Fruit fly (Drosophila melanogaster) whole organism, embryonic: ENCODE measurements around the gene IscU.

ENCODE experiments used
- Abd-B ChIP-seq: fragments of 200-800 bp; sonication (Bioruptor generic); optimal IDR thresholded peaks from 2 replicates; lab custom pipeline; 2018; ENCODE audit warnings: missing biosample characterization, mild to moderate bottlenecking, missing genetic modification characterization, moderate library complexity
- Ada2b ChIP-seq: fragments of 200-800 bp; sonication (Bioruptor generic); IDR thresholded peaks from 2 replicates; pipeline ENCODE4 v1.3.6; 2022; ENCODE audit warnings: missing biosample characterization, missing genetic modification characterization
- CG12299 ChIP-seq: fragments of 200-800 bp; sonication (Bioruptor generic); optimal IDR thresholded peaks from 2 replicates; lab custom pipeline; 2018; ENCODE audit warnings: missing biosample characterization, mild to moderate bottlenecking, missing genetic modification characterization
- CG12391 ChIP-seq: fragments of 200-800 bp; sonication (Bioruptor generic); optimal IDR thresholded peaks from 3 replicates; lab custom pipeline; 2018; ENCODE audit warnings: missing biosample characterization, mild to moderate bottlenecking, missing genetic modification characterization, moderate library complexity
- CG13123 ChIP-seq: fragments of 200-800 bp; sonication (Bioruptor generic); optimal IDR thresholded peaks from 2 replicates; lab custom pipeline; 2016; ENCODE audit warnings: missing biosample characterization, missing genetic modification characterization
- CG13775 ChIP-seq: fragments of 200-800 bp; sonication (Bioruptor generic); optimal IDR thresholded peaks from 3 replicates; lab custom pipeline; 2017; ENCODE audit warnings: missing biosample characterization, mild to moderate bottlenecking, missing genetic modification characterization
- CG15073 ChIP-seq: fragments of 200-800 bp; sonication (Bioruptor generic); optimal IDR thresholded peaks from 2 replicates; lab custom pipeline; 2016; ENCODE audit warnings: missing biosample characterization, missing genetic modification characterization
- CG17612 ChIP-seq: fragments of 200-800 bp; sonication (Bioruptor generic); IDR thresholded peaks from 2 replicates; pipeline ENCODE4 v1.3.6; 2022; ENCODE audit warnings: missing biosample characterization, missing genetic modification characterization
- CG1832 ChIP-seq: fragments of 200-800 bp; sonication (Bioruptor generic); optimal IDR thresholded peaks from 2 replicates; lab custom pipeline; 2017; ENCODE audit warnings: missing biosample characterization, mild to moderate bottlenecking, missing genetic modification characterization, inconsistent platforms
- CG18599 ChIP-seq: fragments of 200-800 bp; sonication (Bioruptor generic); optimal IDR thresholded peaks from 3 replicates; lab custom pipeline; 2017; ENCODE audit warnings: missing biosample characterization, missing genetic modification characterization, mild to moderate bottlenecking, moderate library complexity, missing genetic modification reagents
- CG2120 ChIP-seq: fragments of 200-800 bp; sonication (Bioruptor generic); optimal IDR thresholded peaks from 3 replicates; lab custom pipeline; 2016; ENCODE audit warnings: missing biosample characterization, missing genetic modification characterization
- CG30403 ChIP-seq: fragments of 200-800 bp; sonication (Bioruptor generic); optimal IDR thresholded peaks from 3 replicates; lab custom pipeline; 2016; ENCODE audit warnings: missing biosample characterization, missing genetic modification characterization
- CG34422 ChIP-seq: fragments of 200-800 bp; sonication (Bioruptor generic); IDR thresholded peaks from 3 replicates; pipeline ENCODE4 v1.3.6; 2022; ENCODE audit warnings: missing biosample characterization, missing genetic modification characterization
- CG3995 ChIP-seq: fragments of 200-800 bp; sonication (Bioruptor generic); optimal IDR thresholded peaks from 3 replicates; lab custom pipeline; 2016; ENCODE audit warnings: missing biosample characterization, missing genetic modification characterization
- CG4820 ChIP-seq: fragments of 200-800 bp; sonication (Bioruptor generic); optimal IDR thresholded peaks from 3 replicates; lab custom pipeline; 2016; ENCODE audit warnings: missing biosample characterization, missing genetic modification characterization
- CG5180 ChIP-seq: fragments of 200-800 bp; sonication (Bioruptor generic); optimal IDR thresholded peaks from 3 replicates; lab custom pipeline; 2017; ENCODE audit warnings: missing biosample characterization, missing genetic modification characterization, mild to moderate bottlenecking, moderate library complexity, missing genetic modification reagents
- CG6654 ChIP-seq: fragments of 200-800 bp; sonication (Bioruptor generic); optimal IDR thresholded peaks from 2 replicates; lab custom pipeline; 2017; ENCODE audit warnings: missing biosample characterization, mild to moderate bottlenecking, missing genetic modification characterization
- CG7357 ChIP-seq: fragments of 200-800 bp; sonication (Bioruptor generic); IDR thresholded peaks from 3 replicates; pipeline ENCODE4 v1.3.6; 2022; ENCODE audit warnings: missing biosample characterization, missing genetic modification characterization
- CG7372 ChIP-seq: fragments of 200-800 bp; sonication (Bioruptor generic); IDR thresholded peaks from 2 replicates; pipeline ENCODE4 v1.3.6; 2022; ENCODE audit warnings: missing biosample characterization, missing genetic modification characterization
- CG7987 ChIP-seq: fragments of 200-800 bp; sonication (Bioruptor generic); optimal IDR thresholded peaks from 2 replicates; lab custom pipeline; 2018; ENCODE audit warnings: missing biosample characterization, mild to moderate bottlenecking, missing genetic modification characterization, moderate library complexity
- CG8089 ChIP-seq: fragments of 200-800 bp; sonication (Bioruptor generic); optimal IDR thresholded peaks from 3 replicates; lab custom pipeline; 2016; ENCODE audit warnings: missing biosample characterization, missing genetic modification characterization
- CHES-1-like ChIP-seq: fragments of 200-800 bp; sonication (Bioruptor generic); optimal IDR thresholded peaks from 2 replicates; lab custom pipeline; 2016; ENCODE audit warnings: missing biosample characterization, missing genetic modification characterization
- D19A ChIP-seq: fragments of 200-800 bp; optimal IDR thresholded peaks from 3 replicates; lab custom pipeline; 2019; ENCODE audit warnings: missing biosample characterization, mild to moderate bottlenecking, missing genetic modification characterization, moderate library complexity
- E2f1 ChIP-seq: fragments of 200-800 bp; sonication (Bioruptor generic); IDR thresholded peaks from 2 replicates; pipeline ENCODE4 v1.3.6; 2022; ENCODE audit warnings: missing biosample characterization, missing genetic modification characterization
- Eip74EF ChIP-seq, 2 experiments: fragments of 200-800 bp in 1 of 2; fragments of >200 bp in 1 of 2; sonication (Bioruptor generic) in 1 of 2; optimal IDR thresholded peaks; 2 replicates each; lab custom pipeline; 2017 to 2019; ENCODE audit warnings: missing biosample characterization in 2 of 2, missing genetic modification characterization in 2 of 2, mild to moderate bottlenecking in 1 of 2, moderate library complexity in 1 of 2
- Ets97D ChIP-seq: fragments of 200-800 bp; sonication (Bioruptor generic); optimal IDR thresholded peaks from 3 replicates; lab custom pipeline; 2016; ENCODE audit warnings: missing biosample characterization, missing genetic modification characterization
- HHEX ChIP-seq: fragments of 200-800 bp; sonication (Bioruptor generic); optimal IDR thresholded peaks from 3 replicates; lab custom pipeline; 2017; ENCODE audit warnings: missing biosample characterization, mild to moderate bottlenecking, missing genetic modification characterization, missing genetic modification reagents
- HLHmδ ChIP-seq: fragments of 200-800 bp; sonication (Bioruptor generic); optimal IDR thresholded peaks from 2 replicates; lab custom pipeline; 2018; ENCODE audit warnings: missing biosample characterization, mild to moderate bottlenecking, missing genetic modification characterization, moderate library complexity
- Hand ChIP-seq: fragments of 200-800 bp; sonication (Bioruptor generic); optimal IDR thresholded peaks from 2 replicates; lab custom pipeline; 2017; ENCODE audit warnings: mild to moderate bottlenecking, missing biosample characterization, missing genetic modification reagents, missing genetic modification characterization
- MBD-R2 ChIP-seq: fragments of 200-800 bp; sonication (Bioruptor generic); IDR thresholded peaks from 2 replicates; pipeline ENCODE4 v1.3.6; 2022; ENCODE audit warnings: missing biosample characterization, missing genetic modification characterization
- MTF-1 ChIP-seq: fragments of 200-800 bp; sonication (Bioruptor generic); optimal IDR thresholded peaks from 2 replicates; lab custom pipeline; 2018; ENCODE audit warnings: missing biosample characterization, mild to moderate bottlenecking, missing genetic modification characterization, borderline replicate concordance
- Mes4 ChIP-seq: fragments of 200-800 bp; sonication (Bioruptor generic); optimal IDR thresholded peaks from 2 replicates; lab custom pipeline; 2016; ENCODE audit warnings: missing biosample characterization, missing genetic modification characterization
- Oaz ChIP-seq: fragments of 200-800 bp; sonication (Bioruptor generic); IDR thresholded peaks from 2 replicates; pipeline ENCODE4 v1.3.6; 2022; ENCODE audit warnings: missing biosample characterization, missing genetic modification characterization
- Poxn ChIP-seq: fragments of 200-800 bp; sonication (Bioruptor generic); IDR thresholded peaks from 2 replicates; pipeline ENCODE4 v1.3.6; 2022; ENCODE audit warnings: missing biosample characterization, missing genetic modification characterization
- Scr ChIP-seq: fragments of 200-800 bp; sonication (Bioruptor generic); IDR thresholded peaks from 2 replicates; pipeline ENCODE4 v1.3.6; 2022; ENCODE audit warnings: missing biosample characterization, missing genetic modification characterization; ENCODE audit not compliant: partially characterized antibody
- bowl ChIP-seq: fragments of 200-800 bp; sonication (Bioruptor generic); IDR thresholded peaks from 2 replicates; pipeline ENCODE4 v1.3.6; 2022; ENCODE audit warnings: missing biosample characterization, missing genetic modification characterization
- cato ChIP-seq: fragments of 200-800 bp; sonication (Bioruptor generic); optimal IDR thresholded peaks from 2 replicates; lab custom pipeline; 2016; ENCODE audit warnings: missing biosample characterization, missing genetic modification characterization, borderline replicate concordance
- crc ChIP-seq: fragments of 200-800 bp; sonication (Bioruptor generic); optimal IDR thresholded peaks from 2 replicates; lab custom pipeline; 2016; ENCODE audit warnings: missing biosample characterization, missing genetic modification characterization
- dimm ChIP-seq: fragments of 200-800 bp; sonication (Bioruptor generic); IDR thresholded peaks from 2 replicates; pipeline ENCODE4 v1.3.6; 2022; ENCODE audit warnings: missing biosample characterization, missing genetic modification characterization
- ems ChIP-seq: fragments of 200-800 bp; sonication (Bioruptor generic); optimal IDR thresholded peaks from 3 replicates; lab custom pipeline; 2016; ENCODE audit warnings: missing biosample characterization, missing genetic modification characterization
- eyg ChIP-seq: fragments of 200-800 bp; sonication (Bioruptor generic); optimal IDR thresholded peaks from 3 replicates; lab custom pipeline; 2016; ENCODE audit warnings: missing biosample characterization, missing genetic modification characterization
- gce ChIP-seq: fragments of 200-800 bp; sonication (Bioruptor generic); IDR thresholded peaks from 3 replicates; pipeline ENCODE4 v1.3.6; 2022; ENCODE audit warnings: missing biosample characterization, missing genetic modification characterization
- gem ChIP-seq: fragments of 200-800 bp; sonication (Bioruptor generic); optimal IDR thresholded peaks from 2 replicates; lab custom pipeline; 2019; ENCODE audit warnings: missing biosample characterization, mild to moderate bottlenecking, missing genetic modification characterization, moderate library complexity
- inv ChIP-seq: fragments of 200-800 bp; sonication (Bioruptor generic); IDR thresholded peaks from 2 replicates; pipeline ENCODE4 v1.3.6; 2022; ENCODE audit warnings: missing biosample characterization, missing genetic modification characterization; ENCODE audit not compliant: partially characterized antibody
- ken ChIP-seq: fragments of 200-800 bp; sonication (Bioruptor generic); IDR thresholded peaks from 3 replicates; pipeline ENCODE4 v1.3.6; 2022; ENCODE audit warnings: missing biosample characterization, missing genetic modification characterization
- lbe ChIP-seq: fragments of 200-800 bp; sonication (Bioruptor generic); optimal IDR thresholded peaks from 2 replicates; lab custom pipeline; 2016; ENCODE audit warnings: missing biosample characterization, mild to moderate bottlenecking, missing genetic modification characterization
- sd ChIP-seq: fragments of 200-800 bp; sonication (Bioruptor generic); optimal IDR thresholded peaks from 3 replicates; lab custom pipeline; 2018; ENCODE audit warnings: missing biosample characterization, mild to moderate bottlenecking, missing genetic modification characterization, moderate library complexity
- stc ChIP-seq: fragments of 200-800 bp; sonication (Bioruptor generic); IDR thresholded peaks from 2 replicates; pipeline ENCODE4 v1.3.6; 2022; ENCODE audit warnings: missing biosample characterization, missing genetic modification characterization
- z ChIP-seq: fragments of 200-800 bp; sonication (Bioruptor generic); IDR thresholded peaks from 3 replicates; pipeline ENCODE4 v1.3.6; 2022; ENCODE audit warnings: missing biosample characterization, missing genetic modification characterization
- zfh2 ChIP-seq: fragments of 200-800 bp; sonication (Bioruptor generic); optimal IDR thresholded peaks from 2 replicates; lab custom pipeline; 2016; ENCODE audit warnings: missing biosample characterization, missing genetic modification characterization

The IscU gene

DNA sequence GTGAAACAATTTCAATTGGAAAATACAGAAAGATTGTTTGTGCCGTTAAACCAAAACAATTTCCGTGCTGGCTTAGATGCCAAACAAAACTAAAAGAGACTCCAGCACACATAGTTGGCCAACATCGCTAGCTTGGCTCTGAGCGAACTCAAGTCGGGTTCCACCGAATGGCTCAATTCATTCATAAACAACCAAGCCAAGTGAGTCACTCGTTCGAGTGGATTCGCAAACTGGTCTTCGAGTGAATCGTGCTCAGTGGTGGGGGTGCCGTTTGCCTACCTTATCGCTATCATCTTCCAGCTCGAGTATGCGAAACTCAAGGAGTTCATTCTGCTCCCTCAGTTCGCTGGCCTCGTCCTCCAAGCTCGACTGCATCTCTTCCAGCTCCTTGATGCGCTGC, 38.5 kb downstream of the IscU start (continued):
- TF ChIP-seq CG13775 (GFP tag; lab: Kevin White, UChicago) (no peak), Scr (GFP tag; lab: Robert Waterston, UW) (no peak), z (peak; percentile 95), CG3995 (no peak)

DNA sequence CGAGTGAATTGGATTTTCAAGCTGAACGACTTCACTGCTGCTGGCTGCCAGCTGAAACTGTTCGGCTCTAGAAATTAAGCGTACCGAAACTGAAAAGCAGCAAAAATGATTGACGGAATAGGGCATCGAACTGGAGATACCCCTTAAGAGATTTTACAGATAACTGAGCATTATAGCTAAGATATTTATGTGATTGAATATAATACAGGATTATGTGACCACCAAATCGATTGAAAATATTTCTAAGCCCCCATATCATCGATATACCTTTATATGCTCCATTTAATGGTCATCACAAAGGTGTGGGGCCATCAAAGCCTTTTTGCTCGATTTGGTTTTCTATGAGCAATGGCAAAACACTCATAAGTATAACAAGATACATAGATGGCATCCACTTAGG, 39.2 kb downstream of the IscU start:
- TF ChIP-seq CG5180 (GFP tag; lab: Kevin White, UChicago) (no peak), Oaz (GFP tag; lab: Robert Waterston, UW) (peak; percentile 42; the same call in 1 of the 2 replicates), CG6654 (GFP tag; lab: Kevin White, UChicago) (no peak), Ada2b (GFP tag; lab: Robert Waterston, UW) (peak; percentile 77), CHES-1-like (no peak), Mes4 (GFP tag; lab: Kevin White, UChicago) (no peak), CG17612 (no peak), sd (tag; lab: Kevin White, UChicago) (no peak), HHEX (GFP tag; lab: Kevin White, UChicago) (no peak), Ets97D (no peak), Eip74EF (GFP tag; optimal IDR thresholded peaks at IDR 0.05; lab: Kevin White, UChicago) (no peak), Poxn (no peak), inv (GFP tag; lab: Robert Waterston, UW) (no peak), CG8089 (GFP tag; lab: Kevin White, UChicago) (no peak), gce (GFP tag; lab: Robert Waterston, UW) (no peak), CG7987 (GFP tag; lab: Kevin White, UChicago) (no peak), CG7372 (peak; percentile 25; the same call in 1 of the 2 replicates), CG4820 (GFP tag; lab: Kevin White, UChicago) (no peak), zfh2 (peak; percentile 50), E2f1 (GFP tag; lab: Robert Waterston, UW) (peak; percentile 55; the same call in 1 of the 2 replicates), CG18599 (GFP tag; lab: Kevin White, UChicago) (peak; percentile 57), HLHmδ (GFP tag; lab: Kevin White, UChicago) (no peak), crc (GFP tag; lab: Kevin White, UChicago) (no peak), D19A (tag; lab: Kevin White, UChicago) (no peak), MTF-1 (GFP tag; lab: Kevin White, UChicago) (no peak), gem (tag; lab: Kevin White, UChicago) (no peak), lbe (no peak), CG34422 (GFP tag; lab: Robert Waterston, UW) (peak; percentile 62; the same call in 2 of the 3 replicates), dimm (GFP tag; lab: Robert Waterston, UW) (no peak), ems (GFP tag; lab: Kevin White, UChicago) (peak; percentile 1), CG7357 (GFP tag; lab: Robert Waterston, UW) (0 out of 3 replicates have a peak, but pooled peaks have one; percentile 44), bowl (GFP tag; lab: Robert Waterston, UW) (no peak), cato (GFP tag; lab: Kevin White, UChicago) (no peak), ken (GFP tag; lab: Robert Waterston, UW) (peak; percentile 27; the same call in 1 of the 3 replicates), CG13123 (no peak), Abd-B (GFP tag; lab: Kevin White, UChicago) (no peak), CG1832 (GFP tag; lab: Kevin White, UChicago) (no peak), CG30403 (GFP tag; lab: Kevin White, UChicago) (peak; percentile 44), CG15073 (GFP tag; lab: Kevin White, UChicago) (no peak), MBD-R2 (peak; percentile 25; the same call in 1 of the 2 replicates), eyg (no peak), CG12391 (no peak), Hand (GFP tag; lab: Kevin White, UChicago) (no peak), CG12299 (tag; lab: Kevin White, UChicago) (no peak), CG2120 (GFP tag; lab: Kevin White, UChicago) (no peak), stc (GFP tag; lab: Robert Waterston, UW) (no peak)
